Worm (Caenorhabditis elegans): ENCODE measurements around the gene C15H9.3.

- TF ChIP-seq nhr-25 (tag; optimal IDR thresholded peaks at IDR 0.05) (no peak), ceh-82 (tag; optimal IDR thresholded peaks at IDR 0.05) (no peak), unc-55 (GFP tag; optimal IDR thresholded peaks at IDR 0.05) (no peak), skn-1 (tag; optimal IDR thresholded peaks at IDR 0.05) (no peak), snpc-4 (tag; optimal IDR thresholded peaks at IDR 0.05) (no peak), mab-5 (tag; optimal IDR thresholded peaks at IDR 0.05) (no peak), unc-62 (GFP tag; optimal IDR thresholded peaks at IDR 0.05) (no peak), unc-39 (tag; optimal IDR thresholded peaks at IDR 0.05) (no peak), R02D3.7 (tag; optimal IDR thresholded peaks at IDR 0.05) (no peak), sma-9 (GFP tag; optimal IDR thresholded peaks at IDR 0.05) (peak; percentile 82), sma-9 (tag; optimal IDR thresholded peaks at IDR 0.05) (no peak)
Measured at ce11 chrX:6092533-6092932, 23.1 kb upstream of the C15H9.3 start.

Measured in whole organism, L2 larva.